Fruit fly (Drosophila melanogaster) whole organism, prepupa: Measurements from ENCODE around the gene Prx5.

Experiments used
- CG3032 ChIP-seq: fragments of 200-800 bp; optimal IDR thresholded peaks from 2 replicates; lab custom pipeline; 2019; ENCODE audit warnings: missing biosample characterization, mild to moderate bottlenecking, missing genetic modification characterization, moderate library complexity
- CG6792 ChIP-seq: fragments of 200-800 bp; sonication (Bioruptor generic); optimal IDR thresholded peaks from 3 replicates; lab custom pipeline; 2016; ENCODE audit warnings: missing biosample characterization, missing genetic modification characterization
- CG6808 ChIP-seq: fragments of 200-800 bp; sonication (Bioruptor generic); optimal IDR thresholded peaks from 3 replicates; lab custom pipeline; 2017; ENCODE audit warnings: missing biosample characterization, missing genetic modification characterization, mild to moderate bottlenecking, moderate library complexity, missing genetic modification reagents
- CG7368 ChIP-seq: fragments of 200-800 bp; sonication (Bioruptor generic); optimal IDR thresholded peaks from 3 replicates; lab custom pipeline; 2016; ENCODE audit warnings: missing biosample characterization, missing genetic modification characterization
- Gug ChIP-seq: fragments of 200-800 bp; sonication (Bioruptor generic); IDR thresholded peaks from 2 replicates; pipeline ENCODE4 v1.3.6; 2022; ENCODE audit warnings: missing biosample characterization, missing genetic modification characterization
- OdsH ChIP-seq: fragments of 200-800 bp; sonication (Bioruptor generic); optimal IDR thresholded peaks from 3 replicates; lab custom pipeline; 2016; ENCODE audit warnings: missing biosample characterization, missing genetic modification characterization
- Smox ChIP-seq: fragments of 200-800 bp; sonication (Bioruptor generic); optimal IDR thresholded peaks from 3 replicates; lab custom pipeline; 2016; ENCODE audit warnings: missing biosample characterization, missing genetic modification characterization
- lz ChIP-seq: fragments of 200-800 bp; sonication (Bioruptor generic); optimal IDR thresholded peaks from 3 replicates; lab custom pipeline; 2016; ENCODE audit warnings: missing biosample characterization, missing genetic modification characterization
- topi ChIP-seq: fragments of 200-800 bp; sonication (Bioruptor generic); optimal IDR thresholded peaks from 3 replicates; lab custom pipeline; 2016; ENCODE audit warnings: missing biosample characterization, missing genetic modification characterization

dm6 chr3R:18196622-18196990 is 29.5 kb upstream of the Prx5 start:
- TF ChIP-seq Smox (no peak), Gug (GFP tag; lab: Robert Waterston, UW) (no peak), CG7368 (no peak), CG3032 (tag; lab: Kevin White, UChicago) (no peak), OdsH (no peak), CG6792 (GFP tag; lab: Kevin White, UChicago) (no peak), CG6808 (GFP tag; lab: Kevin White, UChicago) (no peak), lz (no peak), topi (GFP tag; lab: Kevin White, UChicago) (no peak)
